Worm (Caenorhabditis elegans) whole organism, mixed stage, embryonic: ENCODE results near the gene let-754.

Source experiments
- blmp-1 ChIP-seq: fragments of 150-350 bp; optimal IDR thresholded peaks from 2 replicates; lab custom pipeline; 2014; ENCODE audit warnings: missing biosample characterization, missing genetic modification characterization
- ces-1 ChIP-seq: fragments of 150-350 bp; optimal IDR thresholded peaks from 2 replicates; lab custom pipeline; 2014; ENCODE audit warnings: missing biosample characterization, missing genetic modification reagents, missing genetic modification characterization
- lin-13 ChIP-seq: fragments of 150-350 bp; optimal IDR thresholded peaks from 2 replicates; lab custom pipeline; 2014; ENCODE audit warnings: missing biosample characterization, missing genetic modification characterization
- lsy-2 ChIP-seq: fragments of 150-350 bp; optimal IDR thresholded peaks from 2 replicates; lab custom pipeline; 2014; ENCODE audit warnings: missing biosample characterization, missing genetic modification characterization
- nhr-28 ChIP-seq: fragments of 150-350 bp; optimal IDR thresholded peaks from 2 replicates; lab custom pipeline; 2014; ENCODE audit warnings: missing biosample characterization, missing genetic modification characterization
- pha-4 ChIP-seq: fragments of 150-350 bp; optimal IDR thresholded peaks from 2 replicates; lab custom pipeline; 2018; ENCODE audit warnings: missing biosample characterization, missing genetic modification reagents, missing genetic modification characterization
- snpc-4 ChIP-seq: fragments of 150-350 bp; optimal IDR thresholded peaks from 2 replicates; lab custom pipeline; 2014; ENCODE audit warnings: missing biosample characterization, missing genetic modification characterization
- unc-39 ChIP-seq: fragments of 150-350 bp; optimal IDR thresholded peaks from 2 replicates; lab custom pipeline; 2014; ENCODE audit warnings: missing biosample characterization, missing genetic modification characterization
- ztf-11 ChIP-seq: fragments of 150-350 bp; optimal IDR thresholded peaks from 2 replicates; lab custom pipeline; 2014; ENCODE audit warnings: missing biosample characterization, missing genetic modification characterization

- TF ChIP-seq ztf-11 (tag; lab: Kevin White, UChicago) (no peak), lin-13 (no peak), blmp-1 (tag; lab: Kevin White, UChicago) (no peak), snpc-4 (tag; lab: Kevin White, UChicago) (no peak), pha-4 (no peak), ces-1 (no peak), unc-39 (tag; lab: Kevin White, UChicago) (no peak), lsy-2 (tag; lab: Kevin White, UChicago) (no peak), nhr-28 (tag; lab: Kevin White, UChicago) (no peak)
These were observed 19.9 kb downstream of the let-754 start, which contains the start of gene ran-2 for ce11 chrIII:7933235-7933634.
